Fruit fly (Drosophila melanogaster) whole organism, prepupa: ENCODE data around the gene CG11700.

Source experiments
- Blimp-1 ChIP-seq: fragments of 200-800 bp; sonication (Bioruptor generic); optimal IDR thresholded peaks from 3 replicates; lab custom pipeline; 2017; ENCODE audit warnings: missing biosample characterization, missing genetic modification characterization, mild to moderate bottlenecking, moderate library complexity, missing genetic modification reagents
- CG10631 ChIP-seq: fragments of 200-800 bp; sonication (Bioruptor generic); optimal IDR thresholded peaks from 2 replicates; lab custom pipeline; 2016; ENCODE audit warnings: missing biosample characterization, missing genetic modification characterization
- CG10669 ChIP-seq: fragments of 200-800 bp; sonication (Bioruptor generic); optimal IDR thresholded peaks from 3 replicates; lab custom pipeline; 2018; ENCODE audit warnings: missing biosample characterization, mild to moderate bottlenecking, missing genetic modification characterization, moderate library complexity
- CG11294 ChIP-seq: fragments of 200-800 bp; sonication (Bioruptor generic); IDR thresholded peaks from 2 replicates; pipeline ENCODE4 v1.3.6; 2022; ENCODE audit warnings: missing biosample characterization, missing genetic modification characterization
- CG11762 ChIP-seq: fragments of 200-800 bp; sonication (Bioruptor generic); optimal IDR thresholded peaks from 3 replicates; lab custom pipeline; 2016; ENCODE audit warnings: missing biosample characterization, missing genetic modification characterization; ENCODE audit not compliant: insufficient read depth
- CG11902 ChIP-seq: fragments of 200-800 bp; sonication (Bioruptor generic); optimal IDR thresholded peaks from 3 replicates; lab custom pipeline; 2016; ENCODE audit warnings: missing biosample characterization, missing genetic modification characterization
- CG15336 ChIP-seq: fragments of 200-800 bp; sonication (Bioruptor generic); IDR thresholded peaks from 2 replicates; pipeline ENCODE4 v1.3.6; 2022; ENCODE audit warnings: missing biosample characterization, missing genetic modification characterization
- CG1621 ChIP-seq: fragments of 200-800 bp; sonication (Bioruptor generic); optimal IDR thresholded peaks from 3 replicates; lab custom pipeline; 2018; ENCODE audit warnings: missing biosample characterization, mild to moderate bottlenecking, missing genetic modification characterization
- CG3032 ChIP-seq: fragments of 200-800 bp; optimal IDR thresholded peaks from 2 replicates; lab custom pipeline; 2019; ENCODE audit warnings: missing biosample characterization, mild to moderate bottlenecking, missing genetic modification characterization, moderate library complexity
- CG31627 ChIP-seq: fragments of 200-800 bp; sonication (Bioruptor generic); optimal IDR thresholded peaks from 3 replicates; lab custom pipeline; 2016; ENCODE audit warnings: missing biosample characterization, missing genetic modification characterization
- CG32006 ChIP-seq: fragments of 200-800 bp; sonication (Bioruptor generic); optimal IDR thresholded peaks from 3 replicates; lab custom pipeline; 2017; ENCODE audit warnings: missing biosample characterization, mild to moderate bottlenecking, missing genetic modification characterization
- CG34406 ChIP-seq: fragments of 200-800 bp; sonication (Bioruptor generic); optimal IDR thresholded peaks from 3 replicates; lab custom pipeline; 2016; ENCODE audit warnings: missing biosample characterization, missing genetic modification characterization
- CG4318 ChIP-seq: fragments of 200-800 bp; sonication (Bioruptor generic); optimal IDR thresholded peaks from 3 replicates; lab custom pipeline; 2017; ENCODE audit warnings: missing biosample characterization, mild to moderate bottlenecking, missing genetic modification characterization
- CG6163 ChIP-seq: fragments of 200-800 bp; sonication (Bioruptor generic); IDR thresholded peaks from 3 replicates; pipeline ENCODE4 v1.3.6; 2022; ENCODE audit warnings: missing biosample characterization, missing genetic modification characterization
- CG6792 ChIP-seq: fragments of 200-800 bp; sonication (Bioruptor generic); optimal IDR thresholded peaks from 3 replicates; lab custom pipeline; 2016; ENCODE audit warnings: missing biosample characterization, missing genetic modification characterization
- CG6808 ChIP-seq: fragments of 200-800 bp; sonication (Bioruptor generic); optimal IDR thresholded peaks from 3 replicates; lab custom pipeline; 2017; ENCODE audit warnings: missing biosample characterization, missing genetic modification characterization, mild to moderate bottlenecking, moderate library complexity, missing genetic modification reagents
- CG6854 ChIP-seq: fragments of 200-800 bp; sonication (Bioruptor generic); optimal IDR thresholded peaks from 2 replicates; lab custom pipeline; 2017; ENCODE audit warnings: missing biosample characterization, mild to moderate bottlenecking, missing genetic modification characterization
- CG7368 ChIP-seq: fragments of 200-800 bp; sonication (Bioruptor generic); optimal IDR thresholded peaks from 3 replicates; lab custom pipeline; 2016; ENCODE audit warnings: missing biosample characterization, missing genetic modification characterization
- CG8119 ChIP-seq: fragments of 200-800 bp; sonication (Bioruptor generic); IDR thresholded peaks from 3 replicates; pipeline ENCODE4 v1.3.6; 2022; ENCODE audit warnings: missing biosample characterization, missing genetic modification characterization
- CG8319 ChIP-seq: fragments of 200-800 bp; sonication (Bioruptor generic); optimal IDR thresholded peaks from 3 replicates; lab custom pipeline; 2016; ENCODE audit warnings: missing biosample characterization, missing genetic modification characterization
- CG8632 ChIP-seq: fragments of 200-800 bp; sonication (Bioruptor generic); optimal IDR thresholded peaks from 3 replicates; lab custom pipeline; 2016; ENCODE audit warnings: missing biosample characterization, missing genetic modification characterization
- CG9139 ChIP-seq: fragments of 200-800 bp; sonication (Bioruptor generic); optimal IDR thresholded peaks from 3 replicates; lab custom pipeline; 2017; ENCODE audit warnings: missing biosample characterization, mild to moderate bottlenecking, missing genetic modification characterization
- Eip93F ChIP-seq: fragments of 200-800 bp; sonication (Bioruptor generic); optimal IDR thresholded peaks from 2 replicates; lab custom pipeline; 2016; ENCODE audit warnings: missing biosample characterization, mild to moderate bottlenecking, missing genetic modification characterization
- Ets21C ChIP-seq: fragments of 200-800 bp; sonication (Bioruptor generic); optimal IDR thresholded peaks from 3 replicates; lab custom pipeline; 2016; ENCODE audit warnings: missing biosample characterization, missing genetic modification characterization
- Hr38 ChIP-seq: sonication (Bioruptor generic); optimal IDR thresholded peaks from 2 replicates; lab custom pipeline; 2016; ENCODE audit warnings: missing biosample characterization, missing genetic modification characterization
- Hr39 ChIP-seq: fragments of 200-800 bp; sonication (Bioruptor generic); optimal IDR thresholded peaks from 2 replicates; lab custom pipeline; 2016; ENCODE audit warnings: missing biosample characterization, missing genetic modification characterization
- Met ChIP-seq: fragments of 200-800 bp; sonication (Bioruptor generic); optimal IDR thresholded peaks from 3 replicates; lab custom pipeline; 2016; ENCODE audit warnings: missing biosample characterization, missing genetic modification characterization
- Smox ChIP-seq: fragments of 200-800 bp; sonication (Bioruptor generic); optimal IDR thresholded peaks from 3 replicates; lab custom pipeline; 2016; ENCODE audit warnings: missing biosample characterization, missing genetic modification characterization
- Sox102F ChIP-seq: fragments of 200-800 bp; sonication (Bioruptor generic); optimal IDR thresholded peaks from 2 replicates; lab custom pipeline; 2016; ENCODE audit warnings: missing biosample characterization, mild to moderate bottlenecking, missing genetic modification characterization
- Sox14 ChIP-seq: fragments of 200-800 bp; sonication (Bioruptor generic); optimal IDR thresholded peaks from 3 replicates; lab custom pipeline; 2016; ENCODE audit warnings: missing biosample characterization, missing genetic modification characterization
- Sox15 ChIP-seq: fragments of 200-800 bp; sonication (Bioruptor generic); optimal IDR thresholded peaks from 3 replicates; lab custom pipeline; 2016; ENCODE audit warnings: missing biosample characterization, missing genetic modification characterization
- achi ChIP-seq: fragments of 200-800 bp; sonication (Bioruptor generic); optimal IDR thresholded peaks from 3 replicates; lab custom pipeline; 2016; ENCODE audit warnings: missing biosample characterization, missing genetic modification characterization
- acj6 ChIP-seq: fragments of 200-800 bp; sonication (Bioruptor generic); optimal IDR thresholded peaks from 3 replicates; lab custom pipeline; 2016; ENCODE audit warnings: missing biosample characterization, missing genetic modification characterization
- dac ChIP-seq: fragments of 200-800 bp; sonication (Bioruptor generic); optimal IDR thresholded peaks from 2 replicates; lab custom pipeline; 2017; ENCODE audit warnings: missing biosample characterization, mild to moderate bottlenecking, missing genetic modification characterization
- dsx ChIP-seq: fragments of 200-800 bp; optimal IDR thresholded peaks from 3 replicates; lab custom pipeline; 2019; ENCODE audit warnings: missing biosample characterization, mild to moderate bottlenecking, missing genetic modification characterization, moderate library complexity; ENCODE audit not compliant: poor library complexity, severe bottlenecking
- eg ChIP-seq: fragments of 200-800 bp; sonication (Bioruptor generic); IDR thresholded peaks from 3 replicates; pipeline ENCODE4 v1.3.6; 2022; ENCODE audit warnings: missing biosample characterization, missing genetic modification characterization
- fd59A ChIP-seq: fragments of 200-800 bp; sonication (Bioruptor generic); optimal IDR thresholded peaks from 2 replicates; lab custom pipeline; 2017; ENCODE audit warnings: missing biosample characterization, mild to moderate bottlenecking, missing genetic modification characterization, missing genetic modification reagents
- fd85E ChIP-seq: fragments of 200-800 bp; sonication (Bioruptor generic); optimal IDR thresholded peaks from 3 replicates; lab custom pipeline; 2016; ENCODE audit warnings: missing biosample characterization, missing genetic modification characterization
- lz ChIP-seq: fragments of 200-800 bp; sonication (Bioruptor generic); optimal IDR thresholded peaks from 3 replicates; lab custom pipeline; 2016; ENCODE audit warnings: missing biosample characterization, missing genetic modification characterization
- net ChIP-seq: fragments of 200-800 bp; sonication (Bioruptor generic); optimal IDR thresholded peaks from 3 replicates; lab custom pipeline; 2016; ENCODE audit warnings: missing biosample characterization, missing genetic modification characterization
- pdm3 ChIP-seq: fragments of 200-800 bp; sonication (Bioruptor generic); optimal IDR thresholded peaks from 3 replicates; lab custom pipeline; 2016; ENCODE audit warnings: missing biosample characterization, missing genetic modification characterization
- spab ChIP-seq: fragments of 200-800 bp; sonication (Bioruptor generic); optimal IDR thresholded peaks from 2 replicates; lab custom pipeline; 2017; ENCODE audit warnings: missing biosample characterization, mild to moderate bottlenecking, missing genetic modification characterization, missing genetic modification reagents
- ss ChIP-seq, 2 experiments: fragments of 200-800 bp; sonication (Bioruptor generic); optimal IDR thresholded peaks; 2 replicates in 1 of 2; 3 replicates in 1 of 2; lab custom pipeline; 2017 to 2018; ENCODE audit warnings: mild to moderate bottlenecking in 2 of 2, missing biosample characterization in 2 of 2, missing genetic modification characterization in 2 of 2, moderate library complexity in 1 of 2
- topi ChIP-seq: fragments of 200-800 bp; sonication (Bioruptor generic); optimal IDR thresholded peaks from 3 replicates; lab custom pipeline; 2016; ENCODE audit warnings: missing biosample characterization, missing genetic modification characterization

Gene CG11700

DNA sequence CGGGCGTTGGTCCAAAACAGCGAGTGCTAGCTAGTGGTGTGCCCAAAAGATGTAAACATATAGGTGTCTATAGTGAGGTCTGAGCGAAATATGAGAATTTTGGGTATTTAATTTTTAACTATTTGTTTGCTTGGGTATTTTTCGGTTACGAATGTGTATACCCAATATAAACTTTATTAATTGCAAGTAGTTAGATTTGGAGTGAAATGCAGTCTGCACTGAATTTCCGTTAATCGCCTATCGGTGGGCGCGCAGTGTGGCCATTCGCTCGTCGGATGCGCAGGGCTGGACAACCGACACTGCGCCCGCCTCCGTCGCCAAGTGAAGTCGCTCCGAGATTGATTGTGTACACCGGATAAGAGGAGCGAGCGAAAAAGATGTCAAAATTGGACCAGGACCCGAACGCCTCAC lies 11.8 kb upstream of the CG11700 start, which contains the start of the genes CG15891 and CG3815 (continued):
- TF ChIP-seq CG8319 (GFP tag; lab: Kevin White, UChicago), result no peak
- peak; percentile 66 for TF ChIP-seq CG1621 (tag; lab: Kevin White, UChicago)
- TF ChIP-seq CG4318 (GFP tag; lab: Kevin White, UChicago), result no peak
- TF ChIP-seq CG6163 (GFP tag; lab: Robert Waterston, UW), result 0 out of 3 replicates have a peak, but pooled peaks have one; percentile 52
- TF ChIP-seq Sox14 (GFP tag; lab: Kevin White, UChicago), result peak; percentile 70
- peak; percentile 14; the same call in 1 of the 2 replicates for TF ChIP-seq CG11294 (GFP tag; lab: Robert Waterston, UW)
- 0 out of 3 replicates have a peak, but pooled peaks have one; percentile 33 for TF ChIP-seq CG8119
- no peak for TF ChIP-seq CG8632 (GFP tag; lab: Kevin White, UChicago)
- TF ChIP-seq eg (GFP tag; lab: Robert Waterston, UW), result peak; percentile 58; the same call in 1 of the 3 replicates
- no peak for TF ChIP-seq CG34406
- TF ChIP-seq CG11902 (GFP tag; lab: Kevin White, UChicago), result no peak
- peak; percentile 39 for TF ChIP-seq Sox15 (GFP tag; lab: Kevin White, UChicago)
- TF ChIP-seq Hr39 (GFP tag; lab: Kevin White, UChicago), result peak; percentile 56
- TF ChIP-seq acj6 (GFP tag; lab: Kevin White, UChicago), result no peak
- TF ChIP-seq CG31627 (GFP tag; lab: Kevin White, UChicago), result peak; percentile 59
- TF ChIP-seq CG3032, result peak; percentile 59
- no peak for TF ChIP-seq Eip93F (GFP tag; lab: Kevin White, UChicago)
- no peak for TF ChIP-seq ss (GFP tag; optimal IDR thresholded peaks at IDR 0.05; lab: Kevin White, UChicago)
- no peak for TF ChIP-seq Smox (GFP tag; lab: Kevin White, UChicago)
- TF ChIP-seq CG15336 (GFP tag; lab: Robert Waterston, UW), result peak; percentile 27; the same call in 1 of the 2 replicates
- TF ChIP-seq CG10669 (GFP tag; lab: Kevin White, UChicago), result no peak
- no peak for TF ChIP-seq Ets21C
- TF ChIP-seq dac (GFP tag; lab: Kevin White, UChicago), result no peak
- no peak for TF ChIP-seq fd85E (GFP tag; lab: Kevin White, UChicago)
- TF ChIP-seq CG11762 (GFP tag; lab: Kevin White, UChicago), result no peak
- peak; percentile 55 for TF ChIP-seq topi
- TF ChIP-seq CG6808 (GFP tag; lab: Kevin White, UChicago), result no peak
- no peak for TF ChIP-seq CG32006
- TF ChIP-seq CG6792 (GFP tag; lab: Kevin White, UChicago), result peak; percentile 17
- no peak for TF ChIP-seq dsx (GFP tag; lab: Kevin White, UChicago)
- TF ChIP-seq CG9139 (GFP tag; lab: Kevin White, UChicago), result no peak
- TF ChIP-seq spab (GFP tag; lab: Kevin White, UChicago), result no peak
- TF ChIP-seq Blimp-1 (GFP tag; lab: Kevin White, UChicago), result no peak
- no peak for TF ChIP-seq achi
- no peak for TF ChIP-seq CG6854 (GFP tag; lab: Kevin White, UChicago)

DNA sequence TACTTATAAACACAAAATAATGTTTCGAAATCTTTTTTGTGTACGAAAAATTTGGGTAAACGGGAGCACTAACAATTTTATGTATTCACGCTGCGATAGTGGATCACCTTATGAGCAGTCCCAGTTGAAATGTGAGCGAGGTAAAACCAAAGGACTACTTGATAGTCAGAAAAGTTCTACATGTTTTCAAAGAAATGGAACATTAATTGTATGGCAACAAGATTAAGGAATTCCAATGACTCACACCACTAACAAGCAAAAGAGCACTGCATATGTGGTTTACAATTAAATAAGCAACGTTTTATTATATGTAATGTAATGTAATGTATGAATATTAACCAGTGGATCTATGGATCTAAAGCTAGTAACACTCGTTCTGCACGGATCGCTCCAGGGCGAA lies 10.9 kb upstream of the CG11700 start, which contains the start of gene CG15892:
TSS of gene CG15892 (minus strand) at position 101 of the 400 bp plus-strand sequence.
- no peak for TF ChIP-seq CG10631 (GFP tag; lab: Kevin White, UChicago)
- no peak for TF ChIP-seq CG6808 (GFP tag; lab: Kevin White, UChicago)
- TF ChIP-seq topi, result no peak
- TF ChIP-seq, all 60 proteins: peak for 0

DNA sequence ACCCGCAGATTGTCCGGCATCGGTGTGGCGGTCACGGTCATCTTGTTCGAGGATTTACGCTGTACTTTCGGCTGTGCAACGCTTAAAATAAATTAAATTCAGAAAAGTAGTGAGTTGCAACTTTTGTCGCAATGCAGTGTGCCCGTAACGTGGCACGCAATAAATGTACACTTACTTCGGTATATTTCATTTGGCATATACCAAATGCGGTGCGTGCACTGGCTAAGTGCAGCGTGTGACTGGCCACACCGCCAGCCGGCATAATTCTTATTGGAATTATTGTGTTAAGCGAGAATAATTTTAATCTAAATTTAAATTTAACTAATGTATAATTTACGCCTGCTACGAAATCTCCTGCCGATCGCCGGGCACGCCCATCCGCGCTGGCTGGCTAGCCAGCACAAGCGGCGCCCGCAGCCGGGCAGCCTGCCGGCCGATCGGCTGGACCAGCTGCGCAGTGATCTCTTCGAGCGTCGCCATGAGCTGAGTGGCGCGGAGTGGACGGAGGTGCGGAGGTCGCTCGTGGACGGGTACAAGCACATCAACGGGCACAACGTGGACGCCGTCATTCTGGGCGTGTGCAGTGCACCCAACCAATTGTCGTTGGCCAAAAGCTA lies 7.8 kb upstream of the CG11700 start, which contains the start of the genes Rpt4 and mldr:
TSS of gene Rpt4 (minus strand) at position 163 of the 617 bp plus-strand sequence.
TSS of gene mldr (plus strand) at position 221 of the 617 bp plus-strand sequence.
- TF ChIP-seq Sox14 (GFP tag; lab: Kevin White, UChicago), result peak; percentile 5
- no peak for TF ChIP-seq CG7368 (GFP tag; lab: Kevin White, UChicago)
- TF ChIP-seq fd59A (GFP tag; lab: Kevin White, UChicago), result no peak
- no peak for TF ChIP-seq net
- no peak for TF ChIP-seq Eip93F (GFP tag; lab: Kevin White, UChicago)
- no peak for TF ChIP-seq eg (GFP tag; lab: Robert Waterston, UW)
- no peak for TF ChIP-seq Met
- no peak for TF ChIP-seq Smox (GFP tag; lab: Kevin White, UChicago)
- no peak for TF ChIP-seq CG3032
- no peak for TF ChIP-seq Sox102F (GFP tag; lab: Kevin White, UChicago)
- TF ChIP-seq dsx (GFP tag; lab: Kevin White, UChicago), result peak; percentile 56
- no peak for TF ChIP-seq pdm3 (GFP tag; lab: Kevin White, UChicago)
- no peak for TF ChIP-seq CG15336 (GFP tag; lab: Robert Waterston, UW)
- TF ChIP-seq lz (GFP tag; lab: Kevin White, UChicago), result no peak
- TF ChIP-seq Hr38, result no peak
